Fruit fly (Drosophila melanogaster) whole organism, embryonic: ENCODE data around the gene Evi5.

Source experiments
- CG11723 ChIP-seq: fragments of 200-800 bp; sonication (Bioruptor generic); optimal IDR thresholded peaks from 2 replicates; lab custom pipeline; 2017; ENCODE audit warnings: missing biosample characterization, mild to moderate bottlenecking, missing genetic modification characterization
- CG12071 ChIP-seq: fragments of 200-800 bp; sonication (Bioruptor generic); optimal IDR thresholded peaks from 3 replicates; lab custom pipeline; 2018; ENCODE audit warnings: missing biosample characterization, mild to moderate bottlenecking, missing genetic modification characterization
- CG12391 ChIP-seq: fragments of 200-800 bp; sonication (Bioruptor generic); optimal IDR thresholded peaks from 3 replicates; lab custom pipeline; 2018; ENCODE audit warnings: missing biosample characterization, mild to moderate bottlenecking, missing genetic modification characterization, moderate library complexity
- CG12659 ChIP-seq: fragments of 200-800 bp; sonication (Bioruptor generic); optimal IDR thresholded peaks from 3 replicates; lab custom pipeline; 2017; ENCODE audit warnings: mild to moderate bottlenecking, missing biosample characterization, missing genetic modification reagents, missing genetic modification characterization
- CG15514 ChIP-seq: fragments of 200-800 bp; sonication (Bioruptor generic); optimal IDR thresholded peaks from 3 replicates; lab custom pipeline; 2017; ENCODE audit warnings: missing biosample characterization, missing genetic modification characterization, mild to moderate bottlenecking, moderate library complexity, missing genetic modification reagents
- CG16863 ChIP-seq: fragments of 200-800 bp; sonication (Bioruptor generic); optimal IDR thresholded peaks from 3 replicates; lab custom pipeline; 2016; ENCODE audit warnings: missing biosample characterization, missing genetic modification characterization
- CG17186 ChIP-seq: fragments of 200-800 bp; sonication (Bioruptor generic); optimal IDR thresholded peaks from 3 replicates; lab custom pipeline; 2017; ENCODE audit warnings: missing biosample characterization, missing genetic modification reagents, missing genetic modification characterization
- CG17359 ChIP-seq: fragments of 200-800 bp; sonication (Bioruptor generic); optimal IDR thresholded peaks from 3 replicates; lab custom pipeline; 2018; ENCODE audit warnings: missing biosample characterization, mild to moderate bottlenecking, missing genetic modification characterization, moderate library complexity
- CG17568 ChIP-seq: fragments of 200-800 bp; sonication (Bioruptor generic); optimal IDR thresholded peaks from 2 replicates; lab custom pipeline; 2018; ENCODE audit warnings: missing biosample characterization, mild to moderate bottlenecking, missing genetic modification characterization, moderate library complexity
- CG17829 ChIP-seq: fragments of 200-800 bp; optimal IDR thresholded peaks from 2 replicates; lab custom pipeline; 2019; ENCODE audit warnings: missing biosample characterization, mild to moderate bottlenecking, missing genetic modification characterization, moderate library complexity
- CG34376 ChIP-seq: fragments of 200-800 bp; sonication (Bioruptor generic); optimal IDR thresholded peaks from 2 replicates; lab custom pipeline; 2018; ENCODE audit warnings: missing biosample characterization, mild to moderate bottlenecking, missing genetic modification characterization
- CG4617 ChIP-seq: fragments of 200-800 bp; sonication (Bioruptor generic); optimal IDR thresholded peaks from 3 replicates; lab custom pipeline; 2016; ENCODE audit warnings: missing biosample characterization, missing genetic modification characterization, borderline replicate concordance
- CG6854 ChIP-seq: fragments of 200-800 bp; sonication (Bioruptor generic); optimal IDR thresholded peaks from 3 replicates; lab custom pipeline; 2017; ENCODE audit warnings: missing biosample characterization, mild to moderate bottlenecking, missing genetic modification characterization
- CG9797 ChIP-seq: fragments of 200-800 bp; sonication (Bioruptor generic); optimal IDR thresholded peaks from 3 replicates; lab custom pipeline; 2018; ENCODE audit warnings: missing biosample characterization, mild to moderate bottlenecking, missing genetic modification characterization
- CTCF ChIP-seq: fragments of 200-800 bp; sonication (Bioruptor generic); optimal IDR thresholded peaks from 2 replicates; lab custom pipeline; 2017; ENCODE audit warnings: missing biosample characterization, mild to moderate bottlenecking, missing genetic modification characterization, moderate library complexity
- Chrac-16 ChIP-seq: fragments of 200-800 bp; sonication (Bioruptor generic); optimal IDR thresholded peaks from 3 replicates; lab custom pipeline; 2016; ENCODE audit warnings: missing biosample characterization, missing genetic modification characterization
- CrebB ChIP-seq: fragments of 200-800 bp; sonication (Bioruptor generic); optimal IDR thresholded peaks from 3 replicates; lab custom pipeline; 2018; ENCODE audit warnings: missing biosample characterization, mild to moderate bottlenecking, missing genetic modification characterization
- Deaf1 ChIP-seq: fragments of 200-800 bp; optimal IDR thresholded peaks from 3 replicates; lab custom pipeline; 2019; ENCODE audit warnings: missing biosample characterization, mild to moderate bottlenecking, missing genetic modification characterization, moderate library complexity
- Dek ChIP-seq: fragments of 200-800 bp; sonication (Bioruptor generic); optimal IDR thresholded peaks from 3 replicates; lab custom pipeline; 2019; ENCODE audit warnings: missing biosample characterization, mild to moderate bottlenecking, missing genetic modification characterization, moderate library complexity
- Ets65A ChIP-seq: fragments of 200-800 bp; sonication (Bioruptor generic); peaks from one replicate; lab custom pipeline; 2016; ENCODE audit warnings: missing biosample characterization, missing genetic modification characterization
- Gsc ChIP-seq: fragments of 200-800 bp; sonication (Bioruptor generic); IDR thresholded peaks from 2 replicates; pipeline ENCODE4 v1.3.6; 2022; ENCODE audit warnings: missing biosample characterization, missing genetic modification characterization
- HHEX ChIP-seq: fragments of 200-800 bp; sonication (Bioruptor generic); optimal IDR thresholded peaks from 3 replicates; lab custom pipeline; 2017; ENCODE audit warnings: missing biosample characterization, mild to moderate bottlenecking, missing genetic modification characterization, missing genetic modification reagents
- Hand ChIP-seq: fragments of 200-800 bp; sonication (Bioruptor generic); optimal IDR thresholded peaks from 2 replicates; lab custom pipeline; 2017; ENCODE audit warnings: mild to moderate bottlenecking, missing biosample characterization, missing genetic modification reagents, missing genetic modification characterization
- Hmr ChIP-seq: fragments of 200-800 bp; sonication (Bioruptor generic); optimal IDR thresholded peaks from 3 replicates; lab custom pipeline; 2017; ENCODE audit warnings: mild to moderate bottlenecking, missing biosample characterization, missing genetic modification reagents, missing genetic modification characterization
- Lim3 ChIP-seq: fragments of 200-800 bp; sonication (Bioruptor generic); IDR thresholded peaks from 2 replicates; pipeline ENCODE4 v1.3.6; 2022; ENCODE audit warnings: missing biosample characterization, missing genetic modification characterization
- MTF-1 ChIP-seq: fragments of 200-800 bp; sonication (Bioruptor generic); optimal IDR thresholded peaks from 2 replicates; lab custom pipeline; 2018; ENCODE audit warnings: missing biosample characterization, mild to moderate bottlenecking, missing genetic modification characterization, borderline replicate concordance
- NFAT ChIP-seq: fragments of 200-800 bp; sonication (Bioruptor generic); IDR thresholded peaks from 2 replicates; pipeline ENCODE4 v1.3.6; 2022; ENCODE audit warnings: missing biosample characterization, missing genetic modification characterization
- Nf-YC ChIP-seq: fragments of 200-800 bp; optimal IDR thresholded peaks from 3 replicates; lab custom pipeline; 2019; ENCODE audit warnings: missing biosample characterization, mild to moderate bottlenecking, missing genetic modification characterization, moderate library complexity
- Opbp ChIP-seq: fragments of 200-800 bp; sonication (Bioruptor generic); IDR thresholded peaks from 3 replicates; pipeline ENCODE4 v1.3.6; 2022; ENCODE audit warnings: missing biosample characterization, missing genetic modification characterization; ENCODE audit not compliant: partially characterized antibody
- Pdp1 ChIP-seq, 2 experiments: fragments of 200-800 bp; sonication (Bioruptor generic); optimal IDR thresholded peaks; 3 replicates each; lab custom pipeline; 2016; ENCODE audit warnings: missing biosample characterization in 2 of 2, missing genetic modification characterization in 2 of 2, mild to moderate bottlenecking in 1 of 2, moderate library complexity in 1 of 2
- amos ChIP-seq: fragments of 200-800 bp; sonication (Bioruptor generic); IDR thresholded peaks from 2 replicates; pipeline ENCODE4 v1.3.6; 2022; ENCODE audit warnings: missing biosample characterization, missing genetic modification characterization; ENCODE audit not compliant: partially characterized antibody
- cg ChIP-seq: fragments of 200-800 bp; sonication (Bioruptor generic); optimal IDR thresholded peaks from 3 replicates; lab custom pipeline; 2019; ENCODE audit warnings: missing biosample characterization, mild to moderate bottlenecking, missing genetic modification characterization, moderate library complexity
- chif ChIP-seq, 2 experiments: fragments of 200-800 bp; sonication (Bioruptor generic); optimal IDR thresholded peaks; 3 replicates each; lab custom pipeline; 2016; ENCODE audit warnings: missing biosample characterization in 2 of 2, missing genetic modification characterization in 2 of 2
- chm ChIP-seq: fragments of 200-800 bp; sonication (Bioruptor generic); IDR thresholded peaks from 2 replicates; pipeline ENCODE4 v1.3.6; 2022; ENCODE audit warnings: missing biosample characterization, missing genetic modification characterization
- dan ChIP-seq: fragments of 200-800 bp; sonication (Bioruptor generic); IDR thresholded peaks from 2 replicates; pipeline ENCODE4 v1.3.6; 2022; ENCODE audit warnings: missing biosample characterization, missing genetic modification characterization
- dmrt11E ChIP-seq: fragments of 200-800 bp; sonication (Bioruptor generic); optimal IDR thresholded peaks from 3 replicates; lab custom pipeline; 2018; ENCODE audit warnings: missing biosample characterization, mild to moderate bottlenecking, missing genetic modification characterization, moderate library complexity
- fd102C ChIP-seq: fragments of 200-800 bp; sonication (Bioruptor generic); optimal IDR thresholded peaks from 2 replicates; lab custom pipeline; 2018; ENCODE audit warnings: missing biosample characterization, mild to moderate bottlenecking, missing genetic modification characterization, moderate library complexity
- ftz-f1 ChIP-seq: fragments of 200-800 bp; sonication (Bioruptor generic); optimal IDR thresholded peaks from 2 replicates; lab custom pipeline; 2016; ENCODE audit warnings: missing biosample characterization, missing genetic modification characterization
- gfzf ChIP-seq: fragments of 200-800 bp; sonication (Bioruptor generic); optimal IDR thresholded peaks from 2 replicates; lab custom pipeline; 2016; ENCODE audit warnings: missing biosample characterization, mild to moderate bottlenecking, missing genetic modification characterization, moderate library complexity
- her ChIP-seq: fragments of 200-800 bp; sonication (Bioruptor generic); optimal IDR thresholded peaks from 2 replicates; lab custom pipeline; 2016; ENCODE audit warnings: missing biosample characterization, missing genetic modification characterization
- lab ChIP-seq: fragments of 200-800 bp; sonication (Bioruptor generic); optimal IDR thresholded peaks from 3 replicates; lab custom pipeline; 2017; ENCODE audit warnings: missing biosample characterization, missing genetic modification characterization, mild to moderate bottlenecking, moderate library complexity, missing genetic modification reagents
- lola ChIP-seq, 3 experiments: fragments of >200 bp in 2 of 3; fragments of 200-800 bp in 1 of 3; sonication (Bioruptor generic) in 1 of 3; optimal IDR thresholded peaks; 2 replicates each; lab custom pipeline; 2017 to 2019; ENCODE audit warnings: missing biosample characterization in 3 of 3, missing genetic modification characterization in 3 of 3, mild to moderate bottlenecking in 1 of 3, moderate library complexity in 1 of 3
- nerfin-1 ChIP-seq: fragments of 200-800 bp; sonication (Bioruptor generic); optimal IDR thresholded peaks from 3 replicates; lab custom pipeline; 2019; ENCODE audit warnings: missing biosample characterization, mild to moderate bottlenecking, missing genetic modification characterization, moderate library complexity
- nom ChIP-seq: fragments of 200-800 bp; sonication (Bioruptor generic); optimal IDR thresholded peaks from 2 replicates; lab custom pipeline; 2017; ENCODE audit warnings: missing biosample characterization, missing genetic modification characterization, mild to moderate bottlenecking, moderate library complexity, missing genetic modification reagents
- scrt ChIP-seq: fragments of 200-800 bp; sonication (Bioruptor generic); optimal IDR thresholded peaks from 2 replicates; lab custom pipeline; 2018; ENCODE audit warnings: missing biosample characterization, mild to moderate bottlenecking, missing genetic modification characterization, moderate library complexity
- sd ChIP-seq: fragments of 200-800 bp; sonication (Bioruptor generic); optimal IDR thresholded peaks from 3 replicates; lab custom pipeline; 2018; ENCODE audit warnings: missing biosample characterization, mild to moderate bottlenecking, missing genetic modification characterization, moderate library complexity
- trem ChIP-seq: fragments of 200-800 bp; optimal IDR thresholded peaks from 3 replicates; lab custom pipeline; 2019; ENCODE audit warnings: missing biosample characterization, mild to moderate bottlenecking, missing genetic modification characterization, moderate library complexity
- twi ChIP-seq: fragments of 200-800 bp; optimal IDR thresholded peaks from 2 replicates; lab custom pipeline; 2019; ENCODE audit warnings: missing biosample characterization, mild to moderate bottlenecking, missing genetic modification characterization, moderate library complexity

Evi5 gene

DNA sequence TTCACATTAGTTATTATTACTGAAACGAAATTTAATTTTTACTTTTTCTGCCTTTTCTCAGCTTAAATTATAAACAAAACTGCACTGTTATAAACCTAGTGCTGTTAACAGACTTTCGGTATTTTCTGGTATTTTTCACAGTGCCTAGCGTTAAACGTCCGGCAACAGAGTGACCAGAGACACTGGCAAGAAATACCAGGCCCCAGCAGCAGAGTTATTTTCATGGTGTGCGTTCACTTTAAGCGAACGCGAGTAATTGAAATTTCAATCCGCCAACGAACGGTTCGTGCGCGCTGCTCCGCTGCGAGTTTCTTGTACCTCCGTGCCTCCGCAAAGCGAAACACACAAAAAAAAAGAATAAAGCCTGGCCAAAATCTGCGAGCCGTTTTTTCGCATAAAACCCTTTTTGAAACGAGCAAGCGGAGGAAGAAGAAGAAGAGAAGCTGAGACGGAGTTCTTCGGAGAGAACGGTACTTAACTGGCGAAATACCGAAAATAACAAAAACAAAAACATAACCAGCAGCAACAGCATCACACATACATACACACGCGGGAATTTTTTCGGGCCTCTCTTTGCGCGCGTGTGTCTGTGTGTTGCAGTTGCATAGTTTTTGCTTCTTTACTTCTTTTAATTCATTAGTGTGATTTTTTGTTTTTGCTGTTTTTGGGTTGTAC, 38.9 kb upstream of the Evi5 start, which contains the start of gene Drak (continued):
- TF ChIP-seq CG34376 (GFP tag; lab: Kevin White, UChicago) (peak; percentile 14), lab (GFP tag; lab: Kevin White, UChicago) (peak; percentile 43), CG17186 (peak; percentile 58), twi (tag; lab: Kevin White, UChicago) (no peak), Pdp1 (GFP tag; optimal IDR thresholded peaks at IDR 0.05; lab: Kevin White, UChicago) (peak in 1 of 2 experiments; percentile 57), CG17359 (tag; lab: Kevin White, UChicago) (peak; percentile 12), nom (GFP tag; lab: Kevin White, UChicago) (peak; percentile 31), Hand (GFP tag; lab: Kevin White, UChicago) (peak; percentile 24), CG6854 (GFP tag; lab: Kevin White, UChicago) (peak; percentile 4), gfzf (peak; percentile 93), CG17568 (GFP tag; lab: Kevin White, UChicago) (peak; percentile 25), ftz-f1 (GFP tag; lab: Kevin White, UChicago) (no peak), CG12071 (GFP tag; lab: Kevin White, UChicago) (no peak), Ets65A (GFP tag; lab: Kevin White, UChicago) (peak; percentile 63), Chrac-16 (GFP tag; lab: Kevin White, UChicago) (no peak), CG9797 (GFP tag; lab: Kevin White, UChicago) (peak; percentile 94), CG12391 (tag; lab: Kevin White, UChicago) (peak; percentile 1), Deaf1 (tag; lab: Kevin White, UChicago) (peak; percentile 28), nerfin-1 (tag; lab: Kevin White, UChicago) (peak; percentile 36), her (GFP tag; lab: Kevin White, UChicago) (peak; percentile 12), Gsc (no peak), HHEX (GFP tag; lab: Kevin White, UChicago) (no peak), trem (tag; lab: Kevin White, UChicago) (peak; percentile 17), CrebB (tag; lab: Kevin White, UChicago) (peak; percentile 20), Dek (tag; lab: Kevin White, UChicago) (peak; percentile 25), cg (peak; percentile 67), chm (GFP tag; lab: Robert Waterston, UW) (no peak), Lim3 (no peak), CG4617 (GFP tag; lab: Kevin White, UChicago) (peak; percentile 40), Opbp (GFP tag; lab: Robert Waterston, UW) (no peak), amos (GFP tag; lab: Robert Waterston, UW) (no peak), chif (GFP tag; optimal IDR thresholded peaks at IDR 0.05; lab: Kevin White, UChicago) (no peak), scrt (GFP tag; lab: Kevin White, UChicago) (peak; percentile 39), CG16863 (GFP tag; lab: Kevin White, UChicago) (no peak), Hmr (GFP tag; lab: Kevin White, UChicago) (peak; percentile 26), MTF-1 (no peak), Nf-YC (tag; lab: Kevin White, UChicago) (peak; percentile 20), lola (GFP tag; optimal IDR thresholded peaks at IDR 0.05; lab: Kevin White, UChicago) (no peak), dmrt11E (tag; lab: Kevin White, UChicago) (no peak), CG11723 (GFP tag; lab: Kevin White, UChicago) (no peak), dan (no peak), sd (peak; percentile 55), fd102C (GFP tag; lab: Kevin White, UChicago) (no peak), CG15514 (peak; percentile 54), CG12659 (peak; percentile 67), NFAT (GFP tag; lab: Robert Waterston, UW) (no peak), CTCF (GFP tag; lab: Kevin White, UChicago) (peak; percentile 22), CG17829 (peak; percentile 25)
